Fruit fly (Drosophila melanogaster): ENCODE measurements around the gene CG13108.

DNA sequence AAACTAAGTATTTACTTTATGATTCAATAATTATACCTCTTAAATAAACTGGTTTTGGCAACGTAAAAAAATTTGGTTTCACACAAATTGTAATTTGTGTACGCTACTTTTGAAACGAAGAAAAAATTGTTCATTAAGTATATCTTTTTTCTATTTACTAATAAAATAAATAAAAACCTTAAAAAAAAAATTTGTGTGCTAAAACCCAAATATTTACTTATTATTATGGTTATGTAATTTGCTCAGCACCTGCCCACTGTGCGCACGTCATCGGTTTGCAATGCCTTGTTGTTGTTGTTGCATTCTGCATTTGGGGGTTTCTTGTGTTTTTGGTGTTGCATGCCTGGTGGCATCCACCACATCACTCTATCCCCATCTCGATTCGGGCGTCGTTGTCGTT lies 43.1 kb downstream of the CG13108 start:
- TF ChIP-seq pan (optimal IDR thresholded peaks at IDR 0.05) = no peak
- no peak for TF ChIP-seq CG8478 (optimal IDR thresholded peaks at IDR 0.05)
- TF ChIP-seq psq (optimal IDR thresholded peaks at IDR 0.05) = no peak
- TF ChIP-seq usp (GFP tag; optimal IDR thresholded peaks at IDR 0.05) = no peak

Data from whole organism.